Worm (Caenorhabditis elegans) whole organism, L4/young adult: ENCODE measurements around the gene srh-73.

Source experiments
- W03F9.2 ChIP-seq: fragments of 150-350 bp; optimal IDR thresholded peaks from 2 replicates; lab custom pipeline; 2014; ENCODE audit warnings: missing biosample characterization, missing genetic modification characterization
- dao-5 ChIP-seq: sonication (generic microtip); optimal IDR thresholded peaks from 2 replicates; lab custom pipeline; 2016; ENCODE audit warnings: missing genotype, missing genetic modification characterization, moderate library complexity, missing compliant biosample characterization
- him-1 ChIP-seq: sonication (generic microtip); optimal IDR thresholded peaks from 2 replicates; lab custom pipeline; 2016; ENCODE audit warnings: missing genotype, missing genetic modification reagents, missing genetic modification characterization, missing compliant biosample characterization

The srh-73 gene

ce11 chrII:12511866-12512265, at the start of gene srh-73:
TSS of gene srh-73 (plus strand) at chrII:12512166.
- TF ChIP-seq dao-5 (tag; lab: Kevin White, UChicago) (no peak), him-1 (tag; lab: Kevin White, UChicago) (no peak), W03F9.2 (tag; lab: Kevin White, UChicago) (no peak)

- TF ChIP-seq W03F9.2 (tag; lab: Kevin White, UChicago) (no peak), dao-5 (tag; lab: Kevin White, UChicago) (no peak), him-1 (tag; lab: Kevin White, UChicago) (no peak)
Measured at ce11 chrII:12462244-12462643, 49.7 kb upstream of the srh-73 start, which contains the start of gene F15A4.2. TSS of gene F15A4.2 (plus strand) at chrII:12462544.

ce11 chrII:12465557-12465956, 46.4 kb upstream of the srh-73 start, which contains the start of gene sre-37:
TSS of gene sre-37 (plus strand) at chrII:12465857.
- TF ChIP-seq dao-5 (tag; lab: Kevin White, UChicago): no peak
- TF ChIP-seq W03F9.2 (tag; lab: Kevin White, UChicago): no peak
- no peak for TF ChIP-seq him-1 (tag; lab: Kevin White, UChicago)

- no peak for TF ChIP-seq W03F9.2 (tag; lab: Kevin White, UChicago)
- no peak for TF ChIP-seq dao-5 (tag; lab: Kevin White, UChicago)
- TF ChIP-seq him-1 (tag; lab: Kevin White, UChicago): no peak
Measured at ce11 chrII:12467047-12467446, 44.9 kb upstream of the srh-73 start, which contains the start of gene srg-16. TSS of gene srg-16 (plus strand) at chrII:12467133.

- TF ChIP-seq dao-5 (tag; lab: Kevin White, UChicago): no peak
- no peak for TF ChIP-seq W03F9.2 (tag; lab: Kevin White, UChicago)
- TF ChIP-seq him-1 (tag; lab: Kevin White, UChicago): no peak
Measured at ce11 chrII:12471138-12471855, 40.7 kb upstream of the srh-73 start, which contains the start of the genes F15A4.5 and phat-8. TSS of gene F15A4.5 (minus strand) at chrII:12471238. TSS of gene phat-8 (plus strand) at chrII:12471805.

- TF ChIP-seq W03F9.2 (tag; lab: Kevin White, UChicago): no peak
- no peak for TF ChIP-seq him-1 (tag; lab: Kevin White, UChicago)
- no peak for TF ChIP-seq dao-5 (tag; lab: Kevin White, UChicago)
Measured at ce11 chrII:12473406-12473805, 38.6 kb upstream of the srh-73 start, which contains the start of gene srg-17. TSS of gene srg-17 (plus strand) at chrII:12473706.

- TF ChIP-seq W03F9.2 (tag; lab: Kevin White, UChicago) (no peak), him-1 (tag; lab: Kevin White, UChicago) (no peak), dao-5 (tag; lab: Kevin White, UChicago) (no peak)
Measured at ce11 chrII:12480811-12481210, 31.2 kb upstream of the srh-73 start, which contains the start of gene arrd-9. TSS of gene arrd-9 (minus strand) at chrII:12480911.

ce11 chrII:12481645-12482044, 30.3 kb upstream of the srh-73 start:
- TF ChIP-seq him-1 (tag; lab: Kevin White, UChicago) (no peak), W03F9.2 (tag; lab: Kevin White, UChicago) (no peak), dao-5 (tag; lab: Kevin White, UChicago) (no peak)

ce11 chrII:12482622-12483021, 29.3 kb upstream of the srh-73 start, which contains the start of gene fbxb-102:
TSS of gene fbxb-102 (plus strand) at chrII:12482922.
- TF ChIP-seq him-1 (tag; lab: Kevin White, UChicago) (no peak), dao-5 (tag; lab: Kevin White, UChicago) (no peak), W03F9.2 (tag; lab: Kevin White, UChicago) (no peak)

ce11 chrII:12485060-12485459, 26.9 kb upstream of the srh-73 start, which contains the start of gene F15A4.10:
TSS of gene F15A4.10 (minus strand) at chrII:12485160.
- TF ChIP-seq W03F9.2 (tag; lab: Kevin White, UChicago) (no peak), dao-5 (tag; lab: Kevin White, UChicago) (no peak), him-1 (tag; lab: Kevin White, UChicago) (no peak)

ce11 chrII:12488810-12489209, 23.2 kb upstream of the srh-73 start:
- no peak for TF ChIP-seq dao-5 (tag; lab: Kevin White, UChicago)

- TF ChIP-seq him-1 (tag; lab: Kevin White, UChicago): no peak
Measured at ce11 chrII:12489903-12490302, 22.1 kb upstream of the srh-73 start, which contains the start of gene T21B4.15. TSS of gene T21B4.15 (plus strand) at chrII:12490203.

- TF ChIP-seq him-1 (tag; lab: Kevin White, UChicago) (no peak), W03F9.2 (tag; lab: Kevin White, UChicago) (no peak), dao-5 (tag; lab: Kevin White, UChicago) (no peak)
Measured at ce11 chrII:12491936-12492335, 20.0 kb upstream of the srh-73 start, which contains the start of gene srz-6. TSS of gene srz-6 (plus strand) at chrII:12492236.
